Fruit fly (Drosophila melanogaster) ovary, adult (tissue): ENCODE data around the gene CG13476.

ENCODE experiments used
- CG17801 ChIP-seq: fragments of 200-800 bp; optimal IDR thresholded peaks from 2 replicates; lab custom pipeline; 2019; ENCODE audit warnings: missing biosample characterization, mild to moderate bottlenecking, missing genetic modification characterization, moderate library complexity; ENCODE audit not compliant: partially characterized antibody

The CG13476 gene

DNA sequence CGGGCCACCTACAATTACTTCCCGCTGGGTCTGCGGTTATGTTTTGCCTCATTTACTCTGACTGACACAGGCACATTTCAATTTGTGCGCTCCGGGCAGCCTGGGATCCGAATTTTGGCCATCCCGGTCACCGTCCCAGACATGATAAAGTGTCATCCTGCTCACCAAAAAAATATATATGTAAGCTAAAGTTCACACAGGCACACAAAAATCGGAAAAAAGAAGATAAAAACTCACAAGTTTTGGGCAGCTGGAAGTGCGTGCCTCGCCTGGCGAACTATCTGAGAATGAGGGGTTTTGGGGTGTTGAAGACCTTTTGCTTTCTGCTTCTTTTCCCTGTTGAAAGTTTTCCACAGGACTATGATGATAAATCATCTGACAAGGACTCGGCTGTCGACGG is 19.0 kb upstream of the CG13476 start:
- TF ChIP-seq CG17801 (GFP tag; lab: Kevin White, UChicago) = no peak

DNA sequence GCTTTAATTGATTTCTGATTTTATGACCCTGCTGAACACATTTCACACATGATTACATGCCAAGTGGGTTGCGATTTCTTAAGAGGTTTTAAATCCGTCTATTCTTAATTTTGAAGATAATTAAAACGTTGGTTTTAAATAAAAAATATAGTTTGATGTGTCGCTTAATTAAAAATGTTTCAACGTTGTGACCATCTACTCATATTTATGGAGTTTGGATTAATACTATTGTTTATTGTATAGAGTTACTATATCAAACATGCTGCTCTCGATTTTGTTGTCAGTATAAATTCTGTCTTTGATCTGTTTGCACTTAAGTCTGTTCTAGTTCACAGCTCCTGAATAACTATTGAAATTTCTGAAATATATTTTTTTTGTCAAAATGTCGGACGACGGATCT is 14.2 kb upstream of the CG13476 start, which contains the start of gene gdrd:
Gene gdrd (plus strand): TSS at position 301 of the 400 bp plus-strand sequence.
- no peak for TF ChIP-seq CG17801 (GFP tag; lab: Kevin White, UChicago)

DNA sequence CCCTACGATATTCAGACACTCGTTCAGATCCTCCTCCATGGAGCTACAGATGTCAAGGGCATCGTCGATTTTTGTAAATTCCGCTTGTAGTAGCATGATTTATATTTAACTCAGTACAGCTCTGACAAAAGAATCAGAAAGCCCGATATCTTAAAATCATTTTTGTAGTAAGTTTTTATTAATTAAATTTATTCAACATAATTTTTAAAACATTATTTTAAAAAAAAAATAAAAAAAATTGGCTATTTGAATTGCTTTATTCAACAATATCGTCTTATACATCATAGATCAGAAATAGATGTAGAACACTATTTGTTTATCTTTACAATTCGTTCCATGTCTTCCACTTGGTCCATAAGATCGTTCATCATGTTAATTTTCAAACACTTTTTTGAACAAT is 8.3 kb upstream of the CG13476 start, which contains the start of gene CG13474:
Gene CG13474 (minus strand): TSS at position 101 of the 400 bp plus-strand sequence.
- TF ChIP-seq CG17801 (GFP tag; lab: Kevin White, UChicago) = no peak

DNA sequence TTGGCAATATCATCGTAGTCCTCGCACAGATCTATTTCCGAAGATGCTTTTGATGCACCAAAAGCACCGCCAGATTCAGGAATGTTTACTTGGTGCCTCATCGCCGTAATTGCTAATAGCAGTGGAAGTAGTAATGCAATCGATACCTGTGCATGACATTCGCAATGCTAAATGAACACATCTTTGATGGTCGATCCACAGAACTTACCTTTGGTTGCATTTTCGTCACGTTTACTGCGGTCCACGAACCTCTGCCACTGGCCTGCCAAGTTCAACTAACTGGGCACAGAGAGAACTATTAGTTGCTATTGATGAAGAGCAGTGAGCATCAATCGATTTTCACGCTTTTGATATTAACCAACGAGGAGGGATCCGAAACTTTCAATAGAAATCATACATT is 3.7 kb upstream of the CG13476 start, which contains the start of gene CG17177:
Gene CG17177 (minus strand): TSS at position 101 of the 400 bp plus-strand sequence.
- TF ChIP-seq CG17801 (GFP tag; lab: Kevin White, UChicago) = no peak

DNA sequence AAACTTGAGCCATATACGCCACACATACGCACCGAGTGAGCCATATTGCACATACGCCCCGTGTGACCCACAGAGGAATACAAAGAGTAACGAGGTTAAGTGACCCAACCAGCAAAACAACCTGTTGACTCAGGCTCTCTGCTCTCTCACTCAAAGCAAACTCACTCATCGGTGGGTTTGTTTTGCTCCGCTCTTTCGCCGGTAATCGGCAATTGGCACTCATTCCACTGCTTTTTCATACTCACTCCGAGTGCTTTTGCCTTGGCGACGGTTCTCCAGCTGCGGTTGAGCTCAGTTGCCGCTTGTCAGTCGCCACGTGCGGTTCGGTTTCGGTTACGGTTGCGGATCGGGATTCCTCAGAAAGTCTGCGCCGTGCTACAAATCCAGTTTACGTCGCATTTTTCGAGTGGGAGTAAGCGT is 1.2 kb downstream of the CG13476 start:
- peak; percentile 24 for TF ChIP-seq CG17801 (GFP tag; lab: Kevin White, UChicago)

DNA sequence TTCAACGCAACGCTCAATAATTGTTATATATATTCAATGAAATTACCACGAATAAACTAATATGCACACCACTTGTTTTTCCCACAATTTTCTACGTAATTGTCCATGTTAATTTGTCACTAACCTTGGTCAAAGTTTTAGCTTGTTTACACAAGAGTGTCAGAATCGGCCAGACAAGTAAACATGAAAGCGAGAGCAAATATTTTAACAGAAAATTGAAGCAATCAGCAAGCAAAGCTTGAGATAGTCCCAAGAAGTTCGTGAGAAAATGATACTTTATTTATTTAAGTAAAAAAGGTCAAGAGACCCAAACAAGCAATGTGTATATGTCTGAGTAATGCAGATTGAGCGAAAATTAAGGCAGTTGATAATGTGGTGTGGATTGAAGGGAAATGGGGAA is 2.8 kb downstream of the CG13476 start:
- no peak for TF ChIP-seq CG17801 (GFP tag; lab: Kevin White, UChicago)

DNA sequence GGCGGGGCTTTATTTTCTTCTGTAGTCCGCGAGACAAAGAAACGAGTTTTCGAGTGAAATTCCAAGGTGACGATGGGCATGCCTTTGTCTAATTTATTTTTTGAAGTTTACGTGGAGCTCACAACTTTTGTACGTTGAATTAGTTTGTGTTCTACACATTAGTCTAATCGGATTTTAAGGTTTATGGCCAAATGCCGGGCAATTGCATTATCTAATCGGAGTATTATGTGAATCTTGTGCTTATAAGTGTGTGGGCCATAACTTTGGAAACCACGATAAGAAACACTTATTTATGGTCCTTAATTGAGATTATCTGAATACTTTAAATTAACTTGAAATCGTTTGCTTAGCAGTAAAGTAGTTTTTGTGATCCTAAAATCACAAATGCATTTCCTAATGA is 7.5 kb downstream of the CG13476 start:
- TF ChIP-seq CG17801 (GFP tag; lab: Kevin White, UChicago) = no peak

DNA sequence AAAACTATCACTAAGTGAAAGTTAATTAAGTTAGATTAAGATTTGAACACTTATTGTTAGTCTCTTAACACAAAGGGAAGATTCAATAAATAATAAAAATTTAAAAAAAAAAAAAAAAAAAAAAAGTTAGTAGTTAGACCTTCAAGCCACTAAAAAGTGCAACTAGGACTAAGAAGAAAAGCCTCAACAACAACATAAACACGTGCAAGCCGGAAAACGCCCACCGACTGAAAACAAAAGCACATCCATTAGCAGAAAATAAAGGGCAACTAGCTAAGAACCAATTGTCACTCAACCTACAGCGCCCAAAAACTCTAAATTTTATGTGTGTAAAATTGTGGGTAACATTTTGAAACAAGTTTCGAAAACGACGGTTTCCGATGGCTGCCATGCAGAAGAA is 23.2 kb downstream of the CG13476 start, which contains the start of gene CG13473:
Gene CG13473 (plus strand): TSS at position 301 of the 400 bp plus-strand sequence.
- no peak for TF ChIP-seq CG17801 (GFP tag; lab: Kevin White, UChicago)

DNA sequence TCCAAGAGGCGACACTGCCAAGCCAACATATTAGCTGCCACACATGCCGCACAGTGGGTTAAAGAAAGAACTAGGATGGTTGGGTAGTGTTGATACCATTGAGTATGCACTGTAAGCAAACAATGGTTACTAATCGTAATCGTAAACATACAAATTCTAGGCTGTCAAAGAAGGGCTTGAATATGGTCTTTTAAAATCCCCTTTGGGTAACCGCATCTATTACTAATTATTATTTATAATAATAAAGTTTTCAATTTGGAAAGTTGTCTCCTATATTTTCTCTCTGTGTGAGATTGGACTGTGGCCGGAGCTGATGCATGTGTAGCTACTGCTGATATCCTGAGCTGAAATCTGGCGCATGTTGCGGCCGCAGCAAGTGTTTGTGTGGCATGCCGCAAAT is 26.5 kb downstream of the CG13476 start:
- no peak for TF ChIP-seq CG17801 (GFP tag; lab: Kevin White, UChicago)

DNA sequence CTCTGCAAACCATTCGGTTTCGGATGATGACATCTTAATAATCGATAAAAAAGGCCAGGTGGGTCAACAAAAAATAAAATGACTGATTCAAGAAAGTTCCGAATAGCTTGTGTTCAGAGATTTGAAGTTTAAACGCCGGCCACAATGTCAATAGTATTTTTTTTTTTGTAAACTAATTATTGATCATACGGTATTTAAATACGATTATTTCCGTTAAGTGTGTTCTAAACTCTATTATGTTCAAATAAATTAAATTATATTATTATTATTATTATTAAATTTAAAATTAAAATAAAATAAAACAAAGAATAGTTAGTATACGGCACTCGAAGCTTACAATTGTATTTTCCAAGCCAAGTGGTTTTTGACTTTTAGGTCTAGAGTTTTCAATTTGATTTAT is 28.2 kb downstream of the CG13476 start, which contains the start of gene CG13471:
Gene CG13471 (minus strand): TSS at position 101 of the 400 bp plus-strand sequence.
- TF ChIP-seq CG17801 (GFP tag; lab: Kevin White, UChicago) = no peak

DNA sequence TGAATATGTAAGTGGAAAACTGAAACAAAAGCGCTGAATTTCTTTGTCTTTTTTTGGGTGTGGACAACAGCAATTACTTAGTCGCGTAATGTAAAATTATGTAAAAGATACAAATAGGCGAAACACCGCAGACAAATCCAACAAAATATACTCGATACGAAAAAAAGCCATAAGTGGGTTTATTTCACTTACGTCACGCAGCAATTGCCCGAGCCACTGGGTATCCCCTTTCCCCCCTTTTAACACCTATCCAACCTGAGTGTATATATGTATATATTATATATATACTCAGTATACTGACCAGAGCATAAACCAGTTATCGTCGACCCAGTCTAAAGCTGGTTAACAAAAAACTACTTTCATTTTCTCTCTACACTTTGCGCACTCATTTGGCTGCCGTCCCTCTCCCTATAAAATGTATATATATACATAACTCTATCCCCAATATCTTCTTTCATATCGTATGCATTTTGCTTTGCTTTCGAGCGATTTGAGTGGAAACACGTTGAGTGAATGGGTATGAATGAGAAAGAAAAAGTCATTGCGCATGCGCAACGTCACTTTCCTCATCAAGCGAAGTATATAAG is 37.9 kb downstream of the CG13476 start:
- no peak for TF ChIP-seq CG17801 (GFP tag; lab: Kevin White, UChicago)

DNA sequence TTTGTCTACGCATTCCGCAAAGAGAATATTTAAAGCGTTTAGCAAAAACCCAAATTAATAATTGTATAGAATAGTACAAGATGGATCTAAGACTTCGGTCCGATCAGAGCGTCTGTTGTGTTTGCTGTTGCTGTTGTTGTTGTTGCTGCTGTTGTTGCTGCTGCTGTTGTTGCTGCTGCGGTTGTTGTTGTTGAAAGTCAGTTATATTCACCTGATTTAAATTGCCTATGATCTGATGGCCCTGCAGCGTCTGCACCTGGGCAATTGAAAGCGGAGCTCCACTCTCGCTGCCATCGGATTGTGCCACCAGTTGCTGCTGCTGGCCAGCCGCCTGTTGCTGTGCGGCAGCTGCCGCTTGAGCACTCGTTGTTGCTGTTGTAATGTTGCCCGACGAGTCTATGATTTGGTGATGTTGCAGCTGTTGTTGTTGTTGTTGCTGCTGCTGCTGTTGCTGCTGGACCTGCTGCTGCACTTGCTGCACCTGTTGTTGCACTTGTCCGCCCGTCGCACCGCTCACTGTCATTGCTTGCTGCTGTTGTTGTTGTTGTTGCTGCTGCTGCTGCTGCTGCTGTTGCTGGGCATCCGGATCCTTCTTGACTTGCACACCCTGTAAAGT is 45.9 kb downstream of the CG13476 start:
- no peak for TF ChIP-seq CG17801 (GFP tag; lab: Kevin White, UChicago)

DNA sequence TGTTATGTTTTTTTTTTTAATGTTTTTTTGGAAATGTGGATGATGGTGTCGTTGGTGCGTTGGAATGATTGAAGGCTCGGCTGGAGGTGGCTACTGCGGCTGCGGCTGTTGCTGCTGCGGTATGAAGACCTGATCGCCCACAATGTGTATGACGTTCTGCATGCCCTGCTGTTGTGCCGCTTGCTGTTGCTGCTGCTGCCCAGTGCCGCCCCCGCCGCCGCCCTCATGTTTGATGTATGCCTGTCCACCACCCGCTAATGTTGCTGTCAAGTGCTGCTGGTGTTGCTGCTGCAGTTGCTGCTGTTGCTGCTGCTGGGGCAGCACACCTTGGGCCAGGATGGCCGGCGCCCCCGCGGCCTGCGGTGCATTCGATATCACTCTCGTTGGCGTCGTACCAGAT is 47.6 kb downstream of the CG13476 start:
- no peak for TF ChIP-seq CG17801 (GFP tag; lab: Kevin White, UChicago)

DNA sequence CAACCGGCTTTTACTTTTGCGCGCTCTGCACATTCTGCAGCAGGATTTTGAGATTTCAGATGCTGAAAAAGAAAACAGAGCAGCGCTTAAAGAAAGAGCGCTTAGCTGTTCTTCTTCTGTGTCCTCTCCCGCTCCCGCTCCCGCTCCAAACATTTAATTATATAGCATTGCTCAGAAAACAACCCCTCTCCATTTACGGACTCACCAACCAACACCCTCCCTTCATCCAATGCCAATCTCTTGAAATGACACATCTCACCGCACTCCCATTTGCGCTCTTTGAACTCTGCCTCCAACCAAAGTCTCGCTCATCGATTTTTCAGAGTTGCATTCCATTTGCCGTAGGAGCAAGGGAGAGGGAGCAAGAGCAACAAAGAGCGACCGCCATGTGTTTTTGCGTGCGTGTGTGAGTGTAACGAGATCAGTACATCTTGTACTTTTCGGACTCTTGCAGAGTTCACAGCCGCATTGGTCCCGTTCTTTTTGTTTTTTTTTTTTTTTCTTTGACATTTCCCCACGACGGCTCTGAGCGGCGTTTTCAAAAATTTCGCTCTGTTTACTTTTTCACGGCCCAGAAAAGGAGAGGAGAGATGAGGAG is 49.9 kb downstream of the CG13476 start:
- TF ChIP-seq CG17801 (GFP tag; lab: Kevin White, UChicago) = no peak
